Worm (Caenorhabditis elegans): ENCODE results near the gene twk-13.

DNA sequence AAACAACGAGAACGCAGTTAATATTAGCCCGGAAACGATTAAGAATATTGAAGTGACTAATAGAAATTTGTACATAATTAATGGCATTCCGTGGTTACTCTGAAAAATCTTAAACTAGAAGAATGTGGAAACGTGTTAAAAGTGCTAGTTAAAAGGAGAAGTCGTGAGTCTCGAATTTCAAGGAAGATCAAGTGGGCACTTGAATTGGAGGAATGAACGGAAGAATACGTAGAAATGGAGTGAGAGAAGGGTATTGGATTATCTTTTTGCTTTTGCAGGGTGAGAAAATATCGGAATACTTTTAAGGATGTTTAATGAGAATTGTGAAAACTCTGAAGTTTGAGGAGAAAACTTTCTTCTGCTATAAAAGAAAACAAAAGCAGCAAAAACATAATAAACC lies 27.5 kb downstream of the twk-13 start, which contains the start of gene hpo-30:
- TF ChIP-seq ama-1 (optimal IDR thresholded peaks at IDR 0.05) (no peak), ama-1 (GFP tag; optimal IDR thresholded peaks at IDR 0.05) (no peak), athp-1 (tag; optimal IDR thresholded peaks at IDR 0.05) (no peak), F57C9.4 (tag; optimal IDR thresholded peaks at IDR 0.05) (no peak), somi-1 (GFP tag; optimal IDR thresholded peaks at IDR 0.05) (no peak), unc-62 (GFP tag; optimal IDR thresholded peaks at IDR 0.05) (no peak), Y79H2A.3 (GFP tag; conservative IDR thresholded peaks at IDR 0.05) (no peak), F23B12.7 (tag; optimal IDR thresholded peaks at IDR 0.05; ENCODE audit: insufficient read depth) (no peak), zim-3 (tag; optimal IDR thresholded peaks at IDR 0.05) (no peak), T07F8.4 (tag; optimal IDR thresholded peaks at IDR 0.05) (no peak), tlf-1 (GFP tag; optimal IDR thresholded peaks at IDR 0.05) (no peak), snpc-4 (GFP tag; optimal IDR thresholded peaks at IDR 0.05) (no peak), snpc-4 (tag; optimal IDR thresholded peaks at IDR 0.05) (no peak), F22D6.2 (tag; optimal IDR thresholded peaks at IDR 0.05) (no peak), ztf-28 (GFP tag; IDR thresholded peaks at IDR 0.05) (no peak), pha-4 (tag; optimal IDR thresholded peaks at IDR 0.05) (no peak)
